Fruit fly (Drosophila melanogaster) whole organism, adult: ENCODE results near the gene TotX.

Experiments used
- CG11617 ChIP-seq: fragments of 200-800 bp; sonication (Bioruptor generic); optimal IDR thresholded peaks from 2 replicates; lab custom pipeline; 2017; ENCODE audit warnings: mild to moderate bottlenecking, missing biosample characterization, missing genetic modification reagents, missing genetic modification characterization
- CG12768 ChIP-seq: fragments of 200-800 bp; sonication (Bioruptor generic); optimal IDR thresholded peaks from 2 replicates; lab custom pipeline; 2017; ENCODE audit warnings: missing biosample characterization, missing genetic modification characterization, mild to moderate bottlenecking, moderate library complexity, missing genetic modification reagents
- CG14711 ChIP-seq: fragments of 200-800 bp; sonication (Bioruptor generic); optimal IDR thresholded peaks from 2 replicates; lab custom pipeline; 2018; ENCODE audit warnings: missing biosample characterization, mild to moderate bottlenecking, missing genetic modification characterization, moderate library complexity
- CG1620 ChIP-seq: fragments of 200-800 bp; sonication (Bioruptor generic); optimal IDR thresholded peaks from 2 replicates; lab custom pipeline; 2016; ENCODE audit warnings: missing biosample characterization, missing genetic modification characterization
- CG33017 ChIP-seq: fragments of 200-800 bp; sonication (Bioruptor generic); optimal IDR thresholded peaks from 2 replicates; lab custom pipeline; 2018; ENCODE audit warnings: missing biosample characterization, mild to moderate bottlenecking, missing genetic modification characterization, moderate library complexity
- CG5204 ChIP-seq: fragments of 200-800 bp; sonication (Bioruptor generic); optimal IDR thresholded peaks from 2 replicates; lab custom pipeline; 2016; ENCODE audit warnings: missing biosample characterization, missing genetic modification characterization
- CG7045 ChIP-seq: fragments of 200-800 bp; sonication (Bioruptor generic); optimal IDR thresholded peaks from 2 replicates; lab custom pipeline; 2017; ENCODE audit warnings: missing biosample characterization, mild to moderate bottlenecking, missing genetic modification characterization
- CG7101 ChIP-seq: fragments of 200-800 bp; sonication (Bioruptor generic); optimal IDR thresholded peaks from 2 replicates; lab custom pipeline; 2018; ENCODE audit warnings: missing biosample characterization, mild to moderate bottlenecking, missing genetic modification characterization, moderate library complexity
- Clk ChIP-seq: fragments of 200-800 bp; sonication (Bioruptor generic); optimal IDR thresholded peaks from 2 replicates; lab custom pipeline; 2017; ENCODE audit warnings: missing biosample characterization, missing genetic modification characterization
- Crg-1 ChIP-seq: fragments of 200-800 bp; sonication (Bioruptor generic); optimal IDR thresholded peaks from 2 replicates; lab custom pipeline; 2016; ENCODE audit warnings: missing biosample characterization, missing genetic modification characterization
- Hr96 ChIP-seq: fragments of 200-800 bp; sonication (Bioruptor generic); optimal IDR thresholded peaks from 2 replicates; lab custom pipeline; 2016; ENCODE audit warnings: missing biosample characterization, missing genetic modification characterization
- Mnt ChIP-seq: fragments of 200-800 bp; sonication (Bioruptor generic); optimal IDR thresholded peaks from 2 replicates; lab custom pipeline; 2016; ENCODE audit warnings: missing biosample characterization, mild to moderate bottlenecking, missing genetic modification characterization
- bab1 ChIP-seq: fragments of 200-800 bp; sonication (Bioruptor generic); optimal IDR thresholded peaks from 3 replicates; lab custom pipeline; 2019; ENCODE audit warnings: missing biosample characterization, mild to moderate bottlenecking, missing genetic modification characterization, moderate library complexity
- cic ChIP-seq: fragments of 200-800 bp; sonication (Bioruptor generic); optimal IDR thresholded peaks from 2 replicates; lab custom pipeline; 2017; ENCODE audit warnings: missing biosample characterization, mild to moderate bottlenecking, missing genetic modification characterization, moderate library complexity
- cnc ChIP-seq, 2 experiments: fragments of >200 bp; optimal IDR thresholded peaks; 2 replicates each; lab custom pipeline; 2017
- kay ChIP-seq: fragments of 200-800 bp; sonication (Bioruptor generic); peaks from one replicate; lab custom pipeline; 2016; ENCODE audit warnings: missing biosample characterization, missing genetic modification characterization, borderline replicate concordance
- ovo ChIP-seq: fragments of 200-800 bp; sonication (Bioruptor generic); optimal IDR thresholded peaks from 2 replicates; lab custom pipeline; 2016; ENCODE audit warnings: missing biosample characterization, missing genetic modification characterization
- pad ChIP-seq: fragments of 200-800 bp; sonication (Bioruptor generic); optimal IDR thresholded peaks from 3 replicates; lab custom pipeline; 2017; ENCODE audit warnings: missing biosample characterization, missing genetic modification characterization, mild to moderate bottlenecking, moderate library complexity, missing genetic modification reagents
- toe ChIP-seq: fragments of 200-800 bp; sonication (Bioruptor generic); optimal IDR thresholded peaks from 2 replicates; lab custom pipeline; 2016; ENCODE audit warnings: missing biosample characterization, missing genetic modification characterization

The TotX gene

dm6 chr3R:20890920-20891319 is 14.4 kb downstream of the TotX start:
- TF ChIP-seq bab1 (GFP tag; lab: Kevin White, UChicago): no peak
- peak; percentile 5 for TF ChIP-seq cic (GFP tag; lab: Kevin White, UChicago)
- TF ChIP-seq CG14711 (tag; lab: Kevin White, UChicago): no peak

dm6 chr3R:20890505-20890904 is 14.8 kb downstream of the TotX start:
- TF ChIP-seq CG5204: no peak
- peak; percentile 33 for TF ChIP-seq kay

dm6 chr3R:20877436-20877835 is 27.9 kb downstream of the TotX start, which contains the start of gene TotZ:
TSS of gene TotZ (plus strand) at chr3R:20877736.
- TF ChIP-seq cnc (optimal IDR thresholded peaks at IDR 0.05; lab: Kevin White, UChicago) (no peak), Hr96 (no peak), Crg-1 (no peak), CG12768 (GFP tag; lab: Kevin White, UChicago) (no peak), cic (GFP tag; lab: Kevin White, UChicago) (no peak)

dm6 chr3R:20876680-20877079 is 28.6 kb downstream of the TotX start:
- TF ChIP-seq cic (GFP tag; lab: Kevin White, UChicago): no peak

- TF ChIP-seq pad (GFP tag; lab: Kevin White, UChicago) (no peak), kay (no peak), CG11617 (GFP tag; lab: Kevin White, UChicago) (no peak), cic (GFP tag; lab: Kevin White, UChicago) (no peak), CG33017 (tag; lab: Kevin White, UChicago) (no peak), CG12768 (GFP tag; lab: Kevin White, UChicago) (no peak)
These were observed 31.7 kb downstream of the TotX start, which contains the start of gene TotB for dm6 chr3R:20873638-20874037. TSS of gene TotB (plus strand) at chr3R:20873938.

dm6 chr3R:20872688-20873087 is 32.6 kb downstream of the TotX start, which contains the start of gene TotC:
TSS of gene TotC (plus strand) at chr3R:20872988.
- TF ChIP-seq CG11617 (GFP tag; lab: Kevin White, UChicago) (no peak), CG7045 (GFP tag; lab: Kevin White, UChicago) (no peak), CG7101 (tag; lab: Kevin White, UChicago) (no peak)

- TF ChIP-seq CG7045 (GFP tag; lab: Kevin White, UChicago) (no peak), Hr96 (no peak), CG14711 (tag; lab: Kevin White, UChicago) (no peak), CG33017 (tag; lab: Kevin White, UChicago) (no peak), pad (GFP tag; lab: Kevin White, UChicago) (no peak), toe (GFP tag; lab: Kevin White, UChicago) (no peak), CG1620 (GFP tag; lab: Kevin White, UChicago) (no peak), Mnt (GFP tag; lab: Kevin White, UChicago) (no peak), ovo (no peak), cic (GFP tag; lab: Kevin White, UChicago) (no peak), CG7101 (tag; lab: Kevin White, UChicago) (no peak), CG12768 (GFP tag; lab: Kevin White, UChicago) (no peak), CG5204 (no peak), cnc (optimal IDR thresholded peaks at IDR 0.05; lab: Kevin White, UChicago) (no peak), Clk (GFP tag; lab: Kevin White, UChicago) (no peak), CG11617 (GFP tag; lab: Kevin White, UChicago) (no peak)
These were observed 34.6 kb downstream of the TotX start, which contains the start of gene TotA for dm6 chr3R:20870736-20871135. TSS of gene TotA (plus strand) at chr3R:20871036.

dm6 chr3R:20866204-20866603 is 39.1 kb downstream of the TotX start, which contains the start of gene KaiR1D:
TSS of gene KaiR1D (minus strand) at chr3R:20866231.
- TF ChIP-seq CG14711 (tag; lab: Kevin White, UChicago): peak; percentile 27
- no peak for TF ChIP-seq CG33017 (tag; lab: Kevin White, UChicago)

dm6 chr3R:20859845-20860244 is 45.5 kb downstream of the TotX start, which contains the start of gene Ir93a:
TSS of gene Ir93a (minus strand) at chr3R:20859945.
- TF ChIP-seq toe (GFP tag; lab: Kevin White, UChicago) (no peak), CG7045 (GFP tag; lab: Kevin White, UChicago) (no peak), bab1 (GFP tag; lab: Kevin White, UChicago) (no peak), Mnt (GFP tag; lab: Kevin White, UChicago) (no peak), cnc (optimal IDR thresholded peaks at IDR 0.05; lab: Kevin White, UChicago) (no peak), CG33017 (tag; lab: Kevin White, UChicago) (no peak)
